Worm (Caenorhabditis elegans) whole organism, young adult: ENCODE data around the gene Y57G11C.22.

Experiments
- B0019.2 ChIP-seq: fragments of 200-800 bp; sonication (Bioruptor generic); conservative IDR thresholded peaks from 2 replicates; pipeline ENCODE4 v1.3.6; 2022; ENCODE audit warnings: missing genetic modification reagents, missing genetic modification characterization, missing compliant biosample characterization
- B0261.1 ChIP-seq: sonication (generic microtip); optimal IDR thresholded peaks from 2 replicates; lab custom pipeline; 2016; ENCODE audit warnings: mild to moderate bottlenecking, missing genetic modification characterization, moderate library complexity, missing compliant biosample characterization
- B0336.3 ChIP-seq: fragments of 200-800 bp; sonication (Bioruptor generic); IDR thresholded peaks from 2 replicates; pipeline ENCODE4 v1.3.6; 2022; ENCODE audit warnings: missing genetic modification characterization, missing compliant biosample characterization
- C06A6.2 ChIP-seq: fragments of 200-800 bp; sonication (Bioruptor generic); conservative IDR thresholded peaks from 2 replicates; pipeline ENCODE4 v1.3.6; 2022; ENCODE audit warnings: missing genetic modification characterization, missing compliant biosample characterization
- D2030.7 ChIP-seq: fragments of 200-800 bp; sonication (Bioruptor generic); IDR thresholded peaks from 2 replicates; pipeline ENCODE4 v1.3.6; 2022; ENCODE audit warnings: missing genetic modification reagents, missing genetic modification characterization, missing compliant biosample characterization
- F22D6.2 ChIP-seq: sonication (generic microtip); optimal IDR thresholded peaks from 2 replicates; lab custom pipeline; 2016; ENCODE audit warnings: mild to moderate bottlenecking, missing genetic modification characterization, missing compliant biosample characterization
- F33H1.4 ChIP-seq: fragments of 200-800 bp; sonication (Bioruptor generic); IDR thresholded peaks from 2 replicates; pipeline ENCODE4 v1.3.6; 2022; ENCODE audit warnings: missing genetic modification reagents, missing genetic modification characterization, missing compliant biosample characterization
- F57A8.1 ChIP-seq: fragments of 200-800 bp; sonication (Bioruptor generic); optimal IDR thresholded peaks from 2 replicates; lab custom pipeline; 2018; ENCODE audit warnings: mild to moderate bottlenecking, missing genetic modification characterization, moderate library complexity, missing compliant biosample characterization
- Y56A3A.18 ChIP-seq: fragments of 200-800 bp; sonication (Bioruptor generic); IDR thresholded peaks from 2 replicates; pipeline ENCODE4 v1.3.6; 2022; ENCODE audit warnings: missing genetic modification reagents, missing genetic modification characterization, missing compliant biosample characterization
- ZK185.1 ChIP-seq: sonication (generic microtip); optimal IDR thresholded peaks from 2 replicates; lab custom pipeline; 2016; ENCODE audit warnings: mild to moderate bottlenecking, missing genetic modification characterization, missing compliant biosample characterization; ENCODE audit not compliant: poor library complexity, severe bottlenecking
- ama-1 ChIP-seq, 3 experiments: fragments of 150-350 bp in 1 of 3; sonication (generic microtip) in 2 of 3; optimal IDR thresholded peaks; 2 replicates each; lab custom pipeline; 2014 to 2018; ENCODE audit warnings: missing biosample characterization in 2 of 3, missing genetic modification characterization in 2 of 3, missing genetic modification reagents in 2 of 3
- attf-6 ChIP-seq: fragments of 200-800 bp; sonication (Bioruptor generic); IDR thresholded peaks from 2 replicates; pipeline ENCODE4 v1.3.6; 2022; ENCODE audit warnings: missing genetic modification reagents, missing genetic modification characterization, missing compliant biosample characterization
- bed-2 ChIP-seq: fragments of 200-800 bp; sonication (Bioruptor generic); IDR thresholded peaks from 2 replicates; pipeline ENCODE4 v1.3.6; 2022; ENCODE audit warnings: missing genetic modification reagents, missing genetic modification characterization, missing compliant biosample characterization
- cebp-2 ChIP-seq: fragments of 200-800 bp; sonication (Bioruptor generic); IDR thresholded peaks from 2 replicates; pipeline ENCODE4 v1.3.6; 2022; ENCODE audit warnings: missing genetic modification characterization, missing compliant biosample characterization
- ceh-79 ChIP-seq: sonication (generic microtip); optimal IDR thresholded peaks from 2 replicates; lab custom pipeline; 2017; ENCODE audit warnings: mild to moderate bottlenecking, missing genetic modification characterization, missing compliant biosample characterization
- die-1 ChIP-seq: sonication (generic microtip); optimal IDR thresholded peaks from 2 replicates; lab custom pipeline; 2016; ENCODE audit warnings: missing genotype, mild to moderate bottlenecking, missing genetic modification characterization, missing compliant biosample characterization
- dpl-1 ChIP-seq: fragments of 150-350 bp; optimal IDR thresholded peaks from 2 replicates; lab custom pipeline; 2014; ENCODE audit warnings: missing biosample characterization, missing genetic modification reagents, missing genetic modification characterization
- egl-44 ChIP-seq: fragments of 200-800 bp; sonication (Bioruptor generic); IDR thresholded peaks from 2 replicates; pipeline ENCODE4 v1.3.6; 2022; ENCODE audit warnings: missing genetic modification reagents, missing genetic modification characterization, missing compliant biosample characterization
- egrh-3 ChIP-seq: fragments of 200-800 bp; sonication (Bioruptor generic); IDR thresholded peaks from 2 replicates; pipeline ENCODE4 v1.3.6; 2022; ENCODE audit warnings: missing genetic modification reagents, missing genetic modification characterization, missing compliant biosample characterization
- hmg-1.2 ChIP-seq: fragments of 200-800 bp; sonication (Bioruptor generic); IDR thresholded peaks from 2 replicates; pipeline ENCODE4 v1.3.6; 2022; ENCODE audit warnings: missing genetic modification reagents, missing genetic modification characterization, missing compliant biosample characterization
- lin-35 ChIP-seq, 3 experiments: fragments of 150-350 bp in 2 of 3; sonication (generic microtip) in 1 of 3; optimal IDR thresholded peaks; 2 replicates each; lab custom pipeline; 2014 to 2018; ENCODE audit warnings: missing biosample characterization in 3 of 3, missing genetic modification characterization in 3 of 3, missing genetic modification reagents in 3 of 3
- madf-10 ChIP-seq: sonication (generic microtip); optimal IDR thresholded peaks from 2 replicates; lab custom pipeline; 2016; ENCODE audit warnings: mild to moderate bottlenecking, missing genetic modification characterization, missing compliant biosample characterization
- madf-6 ChIP-seq: fragments of 200-800 bp; sonication (Bioruptor generic); IDR thresholded peaks from 2 replicates; pipeline ENCODE4 v1.3.6; 2022; ENCODE audit warnings: missing genetic modification reagents, missing genetic modification characterization, missing compliant biosample characterization
- mcd-1 ChIP-seq: fragments of 200-800 bp; sonication (Bioruptor generic); IDR thresholded peaks from 2 replicates; pipeline ENCODE4 v1.3.6; 2022; ENCODE audit warnings: missing genetic modification reagents, missing genetic modification characterization, missing compliant biosample characterization
- mel-28 ChIP-seq: sonication (generic microtip); optimal IDR thresholded peaks from 2 replicates; lab custom pipeline; 2016; ENCODE audit warnings: borderline replicate concordance, mild to moderate bottlenecking, missing genetic modification characterization, missing compliant biosample characterization
- mes-4 ChIP-seq: sonication (generic microtip); optimal IDR thresholded peaks from 2 replicates; lab custom pipeline; 2016; ENCODE audit warnings: missing genotype, missing genetic modification characterization, missing compliant biosample characterization
- nhr-120 ChIP-seq: fragments of 200-800 bp; sonication (Bioruptor generic); IDR thresholded peaks from 2 replicates; pipeline ENCODE4 v1.3.6; 2022; ENCODE audit warnings: missing genetic modification characterization, missing compliant biosample characterization
- nhr-80 ChIP-seq: sonication (generic microtip); optimal IDR thresholded peaks from 2 replicates; lab custom pipeline; 2016; ENCODE audit warnings: missing genetic modification characterization, missing compliant biosample characterization
- nhr-90 ChIP-seq: sonication (generic microtip); optimal IDR thresholded peaks from 2 replicates; lab custom pipeline; 2016; ENCODE audit warnings: missing genotype, mild to moderate bottlenecking, missing genetic modification characterization, missing compliant biosample characterization
- pbrm-1 ChIP-seq: fragments of 200-800 bp; sonication (Bioruptor generic); IDR thresholded peaks from 2 replicates; pipeline ENCODE4 v1.3.6; 2022; ENCODE audit warnings: missing genetic modification reagents, missing genetic modification characterization, missing compliant biosample characterization
- rec-8 ChIP-seq, 2 experiments: sonication (generic microtip); optimal IDR thresholded peaks; 2 replicates each; lab custom pipeline; 2016; ENCODE audit warnings: mild to moderate bottlenecking in 2 of 2, missing genetic modification characterization in 2 of 2, missing genetic modification reagents in 2 of 2, missing genotype in 2 of 2, missing biosample characterization in 1 of 2, missing compliant biosample characterization in 1 of 2, moderate library complexity in 1 of 2
- rpc-1 ChIP-seq, 2 experiments: fragments of 150-350 bp in 1 of 2; sonication (generic microtip) in 1 of 2; optimal IDR thresholded peaks; 2 replicates each; lab custom pipeline; 2014 to 2018; ENCODE audit warnings: missing biosample characterization in 1 of 2, missing genetic modification characterization in 1 of 2, missing genetic modification reagents in 1 of 2, missing genotype in 1 of 2
- snpc-1.1 ChIP-seq: sonication (generic microtip); optimal IDR thresholded peaks from 2 replicates; lab custom pipeline; 2017; ENCODE audit warnings: missing genetic modification characterization, mild to moderate bottlenecking, missing compliant biosample characterization, antibody characterized with exemption, moderate library complexity, missing genotype, missing genetic modification reagents; ENCODE audit not compliant: insufficient read depth
- snpc-1.3 ChIP-seq: sonication (generic microtip); optimal IDR thresholded peaks from 2 replicates; lab custom pipeline; 2017; ENCODE audit warnings: missing genetic modification characterization, mild to moderate bottlenecking, missing compliant biosample characterization, antibody characterized with exemption, moderate library complexity, missing genotype, missing genetic modification reagents; ENCODE audit not compliant: insufficient read depth
- snpc-3.4 ChIP-seq: sonication (generic microtip); optimal IDR thresholded peaks from 2 replicates; lab custom pipeline; 2017; ENCODE audit warnings: missing genetic modification characterization, mild to moderate bottlenecking, missing compliant biosample characterization, antibody characterized with exemption, moderate library complexity, missing genotype, missing genetic modification reagents
- tbp1 ChIP-seq: fragments of 200-800 bp; sonication (Bioruptor generic); optimal IDR thresholded peaks from 2 replicates; lab custom pipeline; 2018; ENCODE audit warnings: mild to moderate bottlenecking, missing genetic modification characterization, missing compliant biosample characterization
- tbx-9 ChIP-seq: sonication (generic microtip); optimal IDR thresholded peaks from 2 replicates; lab custom pipeline; 2016; ENCODE audit warnings: borderline replicate concordance, missing genetic modification characterization, inconsistent platforms, missing compliant biosample characterization
- unc-62 ChIP-seq: fragments of 150-350 bp; optimal IDR thresholded peaks from 2 replicates; lab custom pipeline; 2014; ENCODE audit warnings: missing biosample characterization, missing genetic modification reagents, missing genetic modification characterization
- zfh-2 ChIP-seq: fragments of 200-800 bp; sonication (Bioruptor generic); conservative IDR thresholded peaks from 2 replicates; pipeline ENCODE4 v1.3.6; 2022; ENCODE audit warnings: missing genetic modification reagents, missing genetic modification characterization, missing compliant biosample characterization
- ztf-18 ChIP-seq: sonication (generic microtip); optimal IDR thresholded peaks from 2 replicates; lab custom pipeline; 2016; ENCODE audit warnings: missing genotype, mild to moderate bottlenecking, missing genetic modification characterization, missing compliant biosample characterization
- ztf-25 ChIP-seq: fragments of 200-800 bp; sonication (Bioruptor generic); IDR thresholded peaks from 2 replicates; pipeline ENCODE4 v1.3.6; 2022; ENCODE audit warnings: missing genetic modification reagents, missing genetic modification characterization, missing compliant biosample characterization
- ztf-28 ChIP-seq: fragments of 200-800 bp; sonication (Bioruptor generic); IDR thresholded peaks from 2 replicates; pipeline ENCODE4 v1.3.6; 2022; ENCODE audit warnings: missing genetic modification reagents, missing genetic modification characterization, missing compliant biosample characterization

The Y57G11C.22 gene

DNA sequence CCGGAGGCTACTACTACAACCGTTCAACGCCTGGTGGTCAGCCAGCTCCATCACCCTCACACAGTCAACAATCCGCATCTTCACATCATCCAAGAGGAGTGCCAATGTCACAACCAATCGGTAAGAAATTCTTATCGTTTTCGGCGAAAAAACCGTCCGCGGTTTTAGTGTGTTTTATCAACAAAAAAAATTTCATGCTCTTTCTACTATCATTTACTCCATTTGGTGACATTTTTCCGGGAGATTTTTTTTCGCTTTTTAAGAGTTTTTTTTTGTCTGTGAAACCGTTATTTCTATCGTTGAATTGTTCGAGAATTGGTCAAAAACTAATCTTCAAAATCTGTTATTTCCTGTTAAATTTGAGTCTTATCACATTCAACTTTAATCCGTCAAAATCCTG is 48.6 kb downstream of the Y57G11C.22 start:
- TF ChIP-seq nhr-80 (tag; lab: Kevin White, UChicago) (peak; percentile 69), mel-28 (tag; lab: Kevin White, UChicago) (no peak)
- TF ChIP-seq, all 124 proteins: peak for 1

DNA sequence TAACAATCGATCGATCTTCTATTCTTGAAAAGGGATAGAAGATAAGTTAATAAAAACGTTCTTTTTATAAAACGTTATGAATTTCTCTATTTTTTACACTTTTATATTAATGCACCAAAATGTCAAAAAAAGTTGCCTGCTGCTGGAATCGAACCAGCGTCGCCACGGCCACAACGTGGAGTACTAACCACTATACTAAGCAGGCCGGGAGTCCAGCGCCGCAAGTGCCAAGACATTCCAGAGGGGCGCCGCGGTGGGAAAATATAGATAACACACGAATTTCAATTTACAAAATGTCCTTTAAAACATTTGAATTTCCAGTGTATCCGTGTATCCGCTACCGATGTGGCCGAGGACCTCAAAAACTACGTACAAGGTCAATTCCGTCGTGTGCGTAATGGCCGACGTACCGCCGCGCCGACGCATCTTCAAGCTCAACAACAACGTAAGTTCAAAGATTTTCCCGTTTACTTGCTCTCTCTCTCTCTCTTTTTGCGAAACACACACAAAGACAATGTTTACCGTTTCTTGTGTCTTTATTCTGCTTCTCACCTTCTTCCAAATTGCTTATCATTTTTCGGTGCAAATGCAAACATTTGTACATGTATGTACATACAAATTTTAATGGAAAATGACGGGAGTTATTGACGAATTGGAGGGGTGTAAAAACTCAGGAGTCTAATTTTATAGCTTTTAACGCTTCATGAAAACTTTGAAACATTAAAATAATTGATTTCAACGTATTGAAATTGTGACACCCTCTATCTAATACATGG is 52.1 kb downstream of the Y57G11C.22 start:
- peak; percentile 7 for TF ChIP-seq madf-10
- no peak for TF ChIP-seq C06A6.2 (GFP tag; lab: Robert Waterston, UW)
- TF ChIP-seq nhr-80 (tag; lab: Kevin White, UChicago), result peak; percentile 11
- TF ChIP-seq snpc-3.4 (tag; lab: Kevin White, UChicago), result peak; percentile 62
- no peak for TF ChIP-seq mes-4
- 0 out of 2 replicates have a peak, but pooled peaks have one; percentile 50 for TF ChIP-seq ztf-25 (GFP tag; lab: Robert Waterston, UW)
- TF ChIP-seq tbx-9 (tag; lab: Kevin White, UChicago), result no peak
- 0 out of 2 replicates have a peak, but pooled peaks have one; percentile 26 for TF ChIP-seq egl-44 (GFP tag; lab: Robert Waterston, UW)
- peak; percentile 44; the same call in 1 of the 2 replicates for TF ChIP-seq madf-6
- no peak for TF ChIP-seq ama-1 (optimal IDR thresholded peaks at IDR 0.05; lab: Kevin White, UChicago)
- peak in 1 of 2 experiments; percentile 59 for TF ChIP-seq ama-1 (GFP tag; optimal IDR thresholded peaks at IDR 0.05; lab: Kevin White, UChicago)
- peak; percentile 53 for TF ChIP-seq rpc-1 (optimal IDR thresholded peaks at IDR 0.05; lab: Kevin White, UChicago)
- TF ChIP-seq rpc-1 (tag; optimal IDR thresholded peaks at IDR 0.05; lab: Kevin White, UChicago), result peak; percentile 75
- peak; percentile 62; the same call in 1 of the 2 replicates for TF ChIP-seq ztf-28 (GFP tag; lab: Robert Waterston, UW)
- TF ChIP-seq B0261.1 (tag; lab: Kevin White, UChicago), result peak; percentile 81
- TF ChIP-seq mel-28 (tag; lab: Kevin White, UChicago), result no peak
- TF ChIP-seq B0336.3 (GFP tag; lab: Robert Waterston, UW), result 0 out of 2 replicates have a peak, but pooled peaks have one; percentile 23
- TF ChIP-seq D2030.7 (GFP tag; lab: Robert Waterston, UW), result peak; percentile 56; the same call in 1 of the 2 replicates
- peak; percentile 68 for TF ChIP-seq snpc-1.3 (tag; lab: Kevin White, UChicago)
- no peak for TF ChIP-seq unc-62
- TF ChIP-seq F33H1.4, result no peak
- no peak for TF ChIP-seq dpl-1 (GFP tag; lab: Kevin White, UChicago)
- TF ChIP-seq ceh-79, result peak; percentile 13
- peak; percentile 49 for TF ChIP-seq ZK185.1 (tag; lab: Kevin White, UChicago)
- no peak for TF ChIP-seq mcd-1 (GFP tag; lab: Robert Waterston, UW)
- no peak for TF ChIP-seq zfh-2 (GFP tag; lab: Robert Waterston, UW)
- TF ChIP-seq pbrm-1 (GFP tag; lab: Robert Waterston, UW), result peak; percentile 28; the same call in 1 of the 2 replicates
- TF ChIP-seq tbp1 (GFP tag; lab: Kevin White, UChicago), result peak; percentile 95
- no peak for TF ChIP-seq egrh-3 (GFP tag; lab: Robert Waterston, UW)
- peak; percentile 97 for TF ChIP-seq attf-6 (GFP tag; lab: Robert Waterston, UW)
- TF ChIP-seq cebp-2 (GFP tag; lab: Robert Waterston, UW), result no peak
- peak; percentile 30 for TF ChIP-seq die-1 (tag; lab: Kevin White, UChicago)
- peak in 1 of 3 experiments; percentile 35 for TF ChIP-seq lin-35 (GFP tag; optimal IDR thresholded peaks at IDR 0.05; lab: Kevin White, UChicago)
- TF ChIP-seq ztf-18 (tag; lab: Kevin White, UChicago), result peak; percentile 72
- TF ChIP-seq B0019.2 (GFP tag; lab: Robert Waterston, UW), result 0 out of 2 replicates have a peak, but pooled peaks have one; percentile 9
- TF ChIP-seq F57A8.1, result no peak
- no peak for TF ChIP-seq Y56A3A.18 (GFP tag; lab: Robert Waterston, UW)
- TF ChIP-seq rec-8 (tag; optimal IDR thresholded peaks at IDR 0.05; lab: Kevin White, UChicago), result peak in 1 of 2 experiments; percentile 4
- TF ChIP-seq nhr-120 (GFP tag; lab: Robert Waterston, UW), result no peak
- TF ChIP-seq bed-2 (GFP tag; lab: Robert Waterston, UW), result no peak
- TF ChIP-seq nhr-90 (tag; lab: Kevin White, UChicago), result peak; percentile 38
- no peak for TF ChIP-seq F22D6.2
- peak; percentile 49 for TF ChIP-seq snpc-1.1
- TF ChIP-seq hmg-1.2 (GFP tag; lab: Robert Waterston, UW), result peak; percentile 36
